Worm (Caenorhabditis elegans) whole organism, early embryonic: ENCODE data around the gene C05D12.7.

Experiments
- ama-1 ChIP-seq: fragments of 150-350 bp; optimal IDR thresholded peaks from 2 replicates; lab custom pipeline; 2014
- flt-1 ChIP-seq: fragments of 200-800 bp; sonication (Bioruptor generic); IDR thresholded peaks from 2 replicates; pipeline ENCODE4 v1.3.6; 2022; ENCODE audit warnings: missing genetic modification characterization, missing compliant biosample characterization
- pes-1 ChIP-seq: fragments of 200-800 bp; sonication (Bioruptor generic); IDR thresholded peaks from 2 replicates; pipeline ENCODE4 v1.3.6; 2022; ENCODE audit warnings: missing genetic modification reagents, missing genetic modification characterization, missing compliant biosample characterization
- scrt-1 ChIP-seq: fragments of 200-800 bp; sonication (Bioruptor generic); IDR thresholded peaks from 2 replicates; pipeline ENCODE4 v1.3.6; 2022; ENCODE audit warnings: missing genetic modification characterization, missing compliant biosample characterization
- tra-4 ChIP-seq: sonication (generic microtip); optimal IDR thresholded peaks from 2 replicates; lab custom pipeline; 2017; ENCODE audit warnings: missing genetic modification characterization, missing compliant biosample characterization

DNA sequence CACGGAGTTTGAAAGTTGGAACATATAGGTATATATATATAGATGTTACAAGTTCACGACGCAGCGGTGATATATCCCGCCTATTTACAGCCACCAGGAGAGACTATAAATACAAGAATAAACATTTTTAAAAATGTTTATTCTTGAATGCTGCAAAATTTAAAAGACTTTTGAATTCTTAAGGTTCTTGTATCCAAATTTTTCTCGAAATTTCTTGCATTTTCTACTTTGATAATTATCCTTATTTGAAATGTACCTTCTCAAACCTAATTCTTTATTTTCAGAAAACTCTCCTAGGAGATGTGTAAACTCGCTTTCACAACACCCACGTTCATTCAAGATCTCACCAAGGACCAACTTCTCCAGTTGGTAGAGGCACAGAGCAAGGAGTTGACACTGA, 21.7 kb downstream of the C05D12.7 start, which contains the start of gene C05D12.4:
- TF ChIP-seq ama-1 (lab: Kevin White, UChicago): no peak
- TF ChIP-seq flt-1 (GFP tag; lab: Robert Waterston, UW): no peak
- no peak for TF ChIP-seq tra-4 (tag; lab: Kevin White, UChicago)
- TF ChIP-seq pes-1: no peak
- TF ChIP-seq scrt-1 (GFP tag; lab: Robert Waterston, UW): no peak
